Fruit fly (Drosophila melanogaster): ENCODE measurements around the gene CG32563.

Gene CG32563

dm6 chrX:17176542-17176941 is 31.7 kb upstream of the CG32563 start (continued):
- TF ChIP-seq toy (GFP tag; IDR thresholded peaks at IDR 0.05) = no peak
- TF ChIP-seq grn (GFP tag; optimal IDR thresholded peaks at IDR 0.05) = no peak
- TF ChIP-seq h (optimal IDR thresholded peaks at IDR 0.05) = no peak
- TF ChIP-seq CG31365 (tag; optimal IDR thresholded peaks at IDR 0.05) = no peak
- TF ChIP-seq GATAe (GFP tag; conservative IDR thresholded peaks at IDR 0.05) = no peak
- TF ChIP-seq gsb-n (tag; optimal IDR thresholded peaks at IDR 0.05) = no peak
- TF ChIP-seq knrl (GFP tag; IDR thresholded peaks at IDR 0.05; ENCODE audit: partially characterized antibody) = no peak
- peak; percentile 25 for TF ChIP-seq run (tag; optimal IDR thresholded peaks at IDR 0.05)
- TF ChIP-seq CG14441 (GFP tag; IDR thresholded peaks at IDR 0.05) = peak; percentile 74
- no peak for TF ChIP-seq CG3995 (GFP tag; optimal IDR thresholded peaks at IDR 0.05)
- peak; percentile 16; the same call in 1 of the 2 replicates for TF ChIP-seq seq (GFP tag; IDR thresholded peaks at IDR 0.05)
- TF ChIP-seq Antp (GFP tag; optimal IDR thresholded peaks at IDR 0.05) = peak; percentile 46
- TF ChIP-seq Dref (GFP tag; IDR thresholded peaks at IDR 0.05) = no peak
- TF ChIP-seq Atf-2 (GFP tag; optimal IDR thresholded peaks at IDR 0.05) = no peak
- TF ChIP-seq CG7963 (GFP tag; IDR thresholded peaks at IDR 0.05; ENCODE audit: partially characterized antibody) = no peak
- TF ChIP-seq ash1 (GFP tag; optimal IDR thresholded peaks at IDR 0.05) = no peak
- TF ChIP-seq CG1602 (GFP tag; optimal IDR thresholded peaks at IDR 0.05) = no peak
- TF ChIP-seq CG30431 (GFP tag; optimal IDR thresholded peaks at IDR 0.05) = no peak
- no peak for TF ChIP-seq insv (GFP tag; optimal IDR thresholded peaks at IDR 0.05)
- peak; percentile 62 for TF ChIP-seq CG13624 (GFP tag; optimal IDR thresholded peaks at IDR 0.05)
- peak; percentile 26 for TF ChIP-seq CG8388 (GFP tag; optimal IDR thresholded peaks at IDR 0.05)
- TF ChIP-seq Side (GFP tag; optimal IDR thresholded peaks at IDR 0.05) = peak; percentile 37
- TF ChIP-seq CG4707 (GFP tag; optimal IDR thresholded peaks at IDR 0.05) = no peak
- no peak for TF ChIP-seq CG15011 (GFP tag; optimal IDR thresholded peaks at IDR 0.05)
- no peak for TF ChIP-seq CG15601 (tag; optimal IDR thresholded peaks at IDR 0.05)
- no peak for TF ChIP-seq vnd (GFP tag; IDR thresholded peaks at IDR 0.05; ENCODE audit: partially characterized antibody)
- peak; percentile 29 for TF ChIP-seq odd (GFP tag; optimal IDR thresholded peaks at IDR 0.05)
- TF ChIP-seq Lhr (GFP tag; optimal IDR thresholded peaks at IDR 0.05) = no peak
- no peak for TF ChIP-seq CG18011 (GFP tag; optimal IDR thresholded peaks at IDR 0.05)
- no peak for TF ChIP-seq ham (GFP tag; IDR thresholded peaks at IDR 0.05)
- TF ChIP-seq btn (GFP tag; optimal IDR thresholded peaks at IDR 0.05) = no peak
- TF ChIP-seq CG32772 (GFP tag; IDR thresholded peaks at IDR 0.05) = peak; percentile 49; the same call in 1 of the 2 replicates
- no peak for TF ChIP-seq TFAM (GFP tag; optimal IDR thresholded peaks at IDR 0.05)
- TF ChIP-seq CG3847 (GFP tag; IDR thresholded peaks at IDR 0.05) = peak; percentile 44; the same call in 1 of the 2 replicates
- no peak for TF ChIP-seq Opbp (GFP tag; IDR thresholded peaks at IDR 0.05; ENCODE audit: partially characterized antibody)
- peak; percentile 16 for TF ChIP-seq shn (GFP tag; optimal IDR thresholded peaks at IDR 0.05)
- TF ChIP-seq CG12942 (GFP tag; optimal IDR thresholded peaks at IDR 0.05) = peak; percentile 5
- TF ChIP-seq trh (GFP tag; optimal IDR thresholded peaks at IDR 0.05) = no peak
- TF ChIP-seq MTF-1 (GFP tag; optimal IDR thresholded peaks at IDR 0.05; ENCODE audit: borderline replicate concordance) = no peak
- TF ChIP-seq mld (GFP tag; IDR thresholded peaks at IDR 0.05; ENCODE audit: partially characterized antibody) = no peak
- TF ChIP-seq CG8924 (tag; optimal IDR thresholded peaks at IDR 0.05) = peak; percentile 32
- 0 out of 2 replicates have a peak, but pooled peaks have one; percentile 6 for TF ChIP-seq danr (GFP tag; IDR thresholded peaks at IDR 0.05)
- TF ChIP-seq Ets97D (GFP tag; optimal IDR thresholded peaks at IDR 0.05) = no peak
- no peak for TF ChIP-seq CG16815 (GFP tag; optimal IDR thresholded peaks at IDR 0.05)
- no peak for TF ChIP-seq kah (GFP tag; optimal IDR thresholded peaks at IDR 0.05)
- peak; percentile 41 to 50 for TF ChIP-seq dpn (GFP tag; optimal IDR thresholded peaks at IDR 0.05)
- TF ChIP-seq CG3065 (GFP tag; optimal IDR thresholded peaks at IDR 0.05) = no peak
- TF ChIP-seq zf30C (GFP tag; optimal IDR thresholded peaks at IDR 0.05) = no peak
- TF ChIP-seq CG9817 (tag; optimal IDR thresholded peaks at IDR 0.05) = peak; percentile 35
- TF ChIP-seq ac (GFP tag; optimal IDR thresholded peaks at IDR 0.05) = no peak
- TF ChIP-seq H15 (GFP tag; IDR thresholded peaks at IDR 0.05) = 0 out of 3 replicates have a peak, but pooled peaks have one; percentile 38
- no peak for TF ChIP-seq CG9215 (GFP tag; IDR thresholded peaks at IDR 0.05)
